Worm (Caenorhabditis elegans) whole organism, L4 larva: ENCODE results near the gene Y53C12A.7.
A peak's percentile ranks its signal among the peaks of the same experiment; 100 is the strongest.

Experiments
- F44E2.7 ChIP-seq: fragments of 200-800 bp; sonication (Bioruptor generic); IDR thresholded peaks from 2 replicates; pipeline ENCODE4 v2.1.2; 2022; ENCODE audit warnings: missing genetic modification characterization, missing compliant biosample characterization
- R02D3.7 ChIP-seq: fragments of 150-350 bp; sonication (generic microtip); optimal IDR thresholded peaks from 3 replicates; lab custom pipeline; 2014; ENCODE audit warnings: missing biosample characterization, missing genetic modification characterization
- T26A8.4 ChIP-seq: fragments of 200-800 bp; sonication (Bioruptor generic); IDR thresholded peaks from 2 replicates; pipeline ENCODE4 v1.3.6; 2022; ENCODE audit warnings: missing genetic modification characterization, missing compliant biosample characterization
- ZK337.2 ChIP-seq: fragments of 200-800 bp; sonication (Bioruptor generic); IDR thresholded peaks from 2 replicates; pipeline ENCODE4 v1.3.6; 2022; ENCODE audit warnings: missing genetic modification reagents, missing genetic modification characterization, missing compliant biosample characterization
- aha-1 ChIP-seq: fragments of 150-350 bp; peaks from one replicate; lab custom pipeline; 2014; ENCODE audit warnings: missing biosample characterization, missing genetic modification characterization
- attf-4 ChIP-seq: sonication (generic microtip); optimal IDR thresholded peaks from 3 replicates; lab custom pipeline; 2017; ENCODE audit warnings: missing biosample characterization, missing genetic modification characterization
- ces-1 ChIP-seq: fragments of 150-350 bp; sonication (generic microtip); optimal IDR thresholded peaks from 4 replicates; lab custom pipeline; 2014; ENCODE audit warnings: missing biosample characterization, missing genetic modification reagents, missing genetic modification characterization
- cey-2 ChIP-seq: sonication (generic microtip); optimal IDR thresholded peaks from 3 replicates; lab custom pipeline; 2017; ENCODE audit warnings: missing genetic modification characterization, mild to moderate bottlenecking, missing compliant biosample characterization, antibody characterized with exemption, borderline replicate concordance; ENCODE audit not compliant: insufficient read depth
- ctbp-1 ChIP-seq: fragments of 200-800 bp; sonication (Bioruptor generic); IDR thresholded peaks from 2 replicates; pipeline ENCODE4 v1.3.6; 2022; ENCODE audit warnings: missing genetic modification reagents, missing genetic modification characterization, missing compliant biosample characterization
- dmd-6 ChIP-seq: fragments of 200-800 bp; sonication (Bioruptor generic); IDR thresholded peaks from 2 replicates; pipeline ENCODE4 v1.3.6; 2022; ENCODE audit warnings: missing genetic modification reagents, missing genetic modification characterization, missing compliant biosample characterization
- hlh-11 ChIP-seq: fragments of 200-800 bp; sonication (Bioruptor generic); optimal IDR thresholded peaks from 2 replicates; lab custom pipeline; 2018; ENCODE audit warnings: mild to moderate bottlenecking, missing genetic modification characterization, missing compliant biosample characterization
- madf-5 ChIP-seq, 2 experiments: fragments of 200-800 bp; sonication (Bioruptor generic); IDR thresholded peaks; 2 replicates each; pipeline ENCODE4 v1.3.6; 2022; ENCODE audit warnings: missing compliant biosample characterization in 2 of 2, missing genetic modification characterization in 2 of 2
- mdt-29 ChIP-seq: fragments of 200-800 bp; sonication (Bioruptor generic); IDR thresholded peaks from 2 replicates; pipeline ENCODE4 v1.3.6; 2022; ENCODE audit warnings: missing genetic modification reagents, missing genetic modification characterization, missing compliant biosample characterization
- mep-1 ChIP-seq: fragments of 150-350 bp; sonication (generic microtip); optimal IDR thresholded peaks from 3 replicates; lab custom pipeline; 2014; ENCODE audit warnings: missing biosample characterization, missing genetic modification characterization
- nhr-25 ChIP-seq: sonication (generic microtip); optimal IDR thresholded peaks from 2 replicates; lab custom pipeline; 2017; ENCODE audit warnings: missing genetic modification characterization, mild to moderate bottlenecking, missing compliant biosample characterization, antibody characterized with exemption, moderate library complexity, borderline replicate concordance; ENCODE audit not compliant: insufficient read depth
- nhr-41 ChIP-seq: fragments of 200-800 bp; sonication (Bioruptor generic); IDR thresholded peaks from 2 replicates; pipeline ENCODE4 v1.3.6; 2022; ENCODE audit warnings: missing genetic modification reagents, missing genetic modification characterization, missing compliant biosample characterization
- nhr-42 ChIP-seq: fragments of 200-800 bp; sonication (Bioruptor generic); IDR thresholded peaks from 2 replicates; pipeline ENCODE4 v1.3.6; 2022; ENCODE audit warnings: missing genetic modification characterization, missing compliant biosample characterization
- nhr-48 ChIP-seq: sonication (generic microtip); optimal IDR thresholded peaks from 2 replicates; lab custom pipeline; 2016; ENCODE audit warnings: mild to moderate bottlenecking, missing genetic modification characterization, missing compliant biosample characterization
- nhr-6 ChIP-seq: fragments of 150-350 bp; optimal IDR thresholded peaks from 2 replicates; lab custom pipeline; 2014; ENCODE audit warnings: missing biosample characterization, missing genetic modification characterization
- nhr-76 ChIP-seq: fragments of 150-350 bp; optimal IDR thresholded peaks from 2 replicates; lab custom pipeline; 2014; ENCODE audit warnings: missing biosample characterization, missing genetic modification characterization
- pha-4 ChIP-seq, 2 experiments: fragments of 150-350 bp in 1 of 2; fragments of 200-800 bp in 1 of 2; sonication (Bioruptor generic) in 1 of 2; IDR thresholded peaks in 1 of 2; optimal IDR thresholded peaks in 1 of 2; 2 replicates each; pipeline versions ENCODE4 v1.3.6 to Lab custom; 2014 to 2022; ENCODE audit warnings: missing genetic modification characterization in 2 of 2, missing genetic modification reagents in 2 of 2, missing biosample characterization in 1 of 2, missing compliant biosample characterization in 1 of 2
- rbr-2 ChIP-seq: sonication (generic microtip); optimal IDR thresholded peaks from 2 replicates; lab custom pipeline; 2016; ENCODE audit warnings: missing genotype, missing genetic modification characterization, missing compliant biosample characterization
- saeg-2 ChIP-seq: fragments of 200-800 bp; sonication (Bioruptor generic); IDR thresholded peaks from 2 replicates; pipeline ENCODE4 v1.3.6; 2022; ENCODE audit warnings: missing genetic modification reagents, missing genetic modification characterization, missing compliant biosample characterization
- set-16 ChIP-seq: fragments of 200-800 bp; sonication (Bioruptor generic); IDR thresholded peaks from 2 replicates; pipeline ENCODE4 v1.3.6; 2022; ENCODE audit warnings: missing genetic modification reagents, missing genetic modification characterization, missing compliant biosample characterization
- snpc-4 ChIP-seq: fragments of 150-350 bp; optimal IDR thresholded peaks from 2 replicates; lab custom pipeline; 2014; ENCODE audit warnings: missing biosample characterization, missing genetic modification characterization
- spr-1 ChIP-seq: sonication (generic microtip); optimal IDR thresholded peaks from 2 replicates; lab custom pipeline; 2016; ENCODE audit warnings: mild to moderate bottlenecking, missing genetic modification characterization, missing compliant biosample characterization
- tag-97 ChIP-seq: fragments of 200-800 bp; sonication (Bioruptor generic); IDR thresholded peaks from 2 replicates; pipeline ENCODE4 v1.3.6; 2022; ENCODE audit warnings: missing genetic modification characterization, missing compliant biosample characterization
- tra-1 ChIP-seq: fragments of 200-800 bp; sonication (Bioruptor generic); IDR thresholded peaks from 2 replicates; pipeline ENCODE4 v1.3.6; 2022; ENCODE audit warnings: missing genetic modification reagents, missing genetic modification characterization, missing compliant biosample characterization
- unc-39 ChIP-seq: sonication (generic microtip); optimal IDR thresholded peaks from 2 replicates; lab custom pipeline; 2017; ENCODE audit warnings: missing biosample characterization, missing genetic modification characterization
- unc-62 ChIP-seq, 3 experiments: fragments of 150-350 bp in 1 of 3; sonication (generic microtip); optimal IDR thresholded peaks in 2 of 3; peaks in 1 of 3; 1 replicate in 1 of 3; 2 replicates in 2 of 3; lab custom pipeline; 2014 to 2017; ENCODE audit warnings: missing biosample characterization in 3 of 3, missing genetic modification characterization in 3 of 3, missing genetic modification reagents in 3 of 3, missing genotype in 1 of 3
- vab-7 ChIP-seq: fragments of 200-800 bp; sonication (Bioruptor generic); IDR thresholded peaks from 2 replicates; pipeline ENCODE4 v1.3.6; 2022; ENCODE audit warnings: missing genetic modification reagents, missing genetic modification characterization, missing compliant biosample characterization
- zip-11 ChIP-seq: fragments of 200-800 bp; sonication (Bioruptor generic); IDR thresholded peaks from 2 replicates; pipeline ENCODE4 v1.3.6; 2022; ENCODE audit warnings: missing genetic modification characterization, missing compliant biosample characterization
- ztf-11 ChIP-seq: fragments of 150-350 bp; optimal IDR thresholded peaks from 2 replicates; lab custom pipeline; 2014; ENCODE audit warnings: missing biosample characterization, missing genetic modification characterization

Gene Y53C12A.7

ce11 chrII:9700363-9700762 lies at the start of gene Y53C12A.7, which contains the start of gene Y53C12A.8:
Y53C12A.7 (plus strand) TSS chrII:9700543.
Y53C12A.8 (minus strand) TSS chrII:9700463.
- TF ChIP-seq T26A8.4, result no peak
- TF ChIP-seq mep-1 (tag; lab: Kevin White, UChicago), result no peak
- TF ChIP-seq dmd-6 (GFP tag; lab: Robert Waterston, UW), result no peak
- TF ChIP-seq tag-97, result no peak
- no peak for TF ChIP-seq vab-7
- no peak for TF ChIP-seq pha-4 (GFP tag; IDR thresholded peaks at IDR 0.05; lab: Robert Waterston, UW)
- no peak for TF ChIP-seq pha-4 (tag; optimal IDR thresholded peaks at IDR 0.05; lab: Kevin White, UChicago)
- TF ChIP-seq zip-11 (GFP tag; lab: Robert Waterston, UW), result no peak
- no peak for TF ChIP-seq attf-4 (tag; lab: Kevin White, UChicago)
- no peak for TF ChIP-seq aha-1 (tag; lab: Kevin White, UChicago)
- no peak for TF ChIP-seq nhr-48
- no peak for TF ChIP-seq unc-39
- no peak for TF ChIP-seq nhr-76
- no peak for TF ChIP-seq saeg-2
- no peak for TF ChIP-seq rbr-2 (tag; lab: Kevin White, UChicago)
- TF ChIP-seq snpc-4 (tag; lab: Kevin White, UChicago), result no peak
- no peak for TF ChIP-seq madf-5 (GFP tag; IDR thresholded peaks at IDR 0.05; lab: Robert Waterston, UW)
- no peak for TF ChIP-seq spr-1 (tag; lab: Kevin White, UChicago)
- no peak for TF ChIP-seq mdt-29 (GFP tag; lab: Robert Waterston, UW)
- no peak for TF ChIP-seq ZK337.2 (GFP tag; lab: Robert Waterston, UW)
- TF ChIP-seq set-16 (GFP tag; lab: Robert Waterston, UW), result no peak

ce11 chrII:9651700-9652099 lies 48.6 kb upstream of the Y53C12A.7 start, which contains the start of gene ZK1307.4:
ZK1307.4 (minus strand) TSS chrII:9651800.
- no peak for TF ChIP-seq nhr-42
- no peak for TF ChIP-seq tra-1 (GFP tag; lab: Robert Waterston, UW)
- no peak for TF ChIP-seq hlh-11 (tag; lab: Kevin White, UChicago)
- no peak for TF ChIP-seq ces-1 (GFP tag; lab: Kevin White, UChicago)
- no peak for TF ChIP-seq nhr-41
- no peak for TF ChIP-seq cey-2 (tag; lab: Kevin White, UChicago)
- TF ChIP-seq R02D3.7 (tag; lab: Kevin White, UChicago), result no peak
- no peak for TF ChIP-seq snpc-4 (tag; lab: Kevin White, UChicago)

ce11 chrII:9652919-9653318 lies 47.4 kb upstream of the Y53C12A.7 start, which contains the start of gene ZK1307.3:
ZK1307.3 (minus strand) TSS chrII:9653019.
- TF ChIP-seq nhr-25, result no peak
- no peak for TF ChIP-seq F44E2.7
- no peak for TF ChIP-seq cey-2 (tag; lab: Kevin White, UChicago)
- TF ChIP-seq vab-7, result no peak
- no peak for TF ChIP-seq nhr-48

- TF ChIP-seq tra-1 (GFP tag; lab: Robert Waterston, UW) (no peak), ztf-11 (tag; lab: Kevin White, UChicago) (no peak), ctbp-1 (GFP tag; lab: Robert Waterston, UW) (no peak), nhr-6 (no peak), spr-1 (tag; lab: Kevin White, UChicago) (no peak), unc-39 (no peak), unc-62 (GFP tag; optimal IDR thresholded peaks at IDR 0.05 in 1 of 2; lab: Kevin White, UChicago) (peak in 1 of 2 experiments; percentile 93), unc-62 (tag; optimal IDR thresholded peaks at IDR 0.05; lab: Kevin White, UChicago) (no peak)
Observed at ce11 chrII:9653679-9654078, 46.7 kb upstream of the Y53C12A.7 start, which contains the start of gene ZK1307.2. ZK1307.2 (minus strand) TSS chrII:9653952.
